Worm (Caenorhabditis elegans) whole organism, L4 larva: Measurements from ENCODE around the gene B0336.12.

ENCODE experiments used
- D1046.2 ChIP-seq: fragments of 200-800 bp; sonication (Bioruptor generic); IDR thresholded peaks from 2 replicates; pipeline ENCODE4 v1.3.6; 2022; ENCODE audit warnings: missing genetic modification characterization, missing compliant biosample characterization
- F10B5.3 ChIP-seq: sonication (generic microtip); optimal IDR thresholded peaks from 2 replicates; lab custom pipeline; 2016; ENCODE audit warnings: mild to moderate bottlenecking, missing genetic modification characterization, missing compliant biosample characterization
- F44E2.7 ChIP-seq: fragments of 200-800 bp; sonication (Bioruptor generic); IDR thresholded peaks from 2 replicates; pipeline ENCODE4 v2.1.2; 2022; ENCODE audit warnings: missing genetic modification characterization, missing compliant biosample characterization
- F49E8.2 ChIP-seq: sonication (generic microtip); optimal IDR thresholded peaks from 2 replicates; lab custom pipeline; 2016; ENCODE audit warnings: missing compliant biosample characterization, mild to moderate bottlenecking, missing genetic modification characterization, borderline replicate concordance
- R02D3.7 ChIP-seq: fragments of 150-350 bp; sonication (generic microtip); optimal IDR thresholded peaks from 3 replicates; lab custom pipeline; 2014; ENCODE audit warnings: missing biosample characterization, missing genetic modification characterization
- Y105C5A.15 ChIP-seq: fragments of 200-800 bp; sonication (Bioruptor generic); IDR thresholded peaks from 2 replicates; pipeline ENCODE4 v1.3.6; 2022; ENCODE audit warnings: missing genetic modification characterization, missing compliant biosample characterization
- Y75B8A.6 ChIP-seq: fragments of 200-800 bp; sonication (Bioruptor generic); IDR thresholded peaks from 2 replicates; pipeline ENCODE4 v1.3.6; 2022; ENCODE audit warnings: missing genetic modification reagents, missing genetic modification characterization, missing compliant biosample characterization
- ZK337.2 ChIP-seq: fragments of 200-800 bp; sonication (Bioruptor generic); IDR thresholded peaks from 2 replicates; pipeline ENCODE4 v1.3.6; 2022; ENCODE audit warnings: missing genetic modification reagents, missing genetic modification characterization, missing compliant biosample characterization
- aha-1 ChIP-seq: fragments of 150-350 bp; peaks from one replicate; lab custom pipeline; 2014; ENCODE audit warnings: missing biosample characterization, missing genetic modification characterization
- aly-2 ChIP-seq: sonication (generic microtip); optimal IDR thresholded peaks from 2 replicates; lab custom pipeline; 2018; ENCODE audit warnings: missing biosample characterization, missing genetic modification characterization
- attf-4 ChIP-seq: sonication (generic microtip); optimal IDR thresholded peaks from 3 replicates; lab custom pipeline; 2017; ENCODE audit warnings: missing biosample characterization, missing genetic modification characterization
- ceh-20 ChIP-seq: fragments of 200-800 bp; sonication (Bioruptor generic); IDR thresholded peaks from 2 replicates; pipeline ENCODE4 v1.3.6; 2022; ENCODE audit warnings: missing genetic modification reagents, missing genetic modification characterization, missing compliant biosample characterization
- ceh-28 ChIP-seq: fragments of 150-350 bp; optimal IDR thresholded peaks from 2 replicates; lab custom pipeline; 2014; ENCODE audit warnings: missing biosample characterization, missing genetic modification reagents, missing genetic modification characterization
- ceh-62 ChIP-seq: sonication (generic microtip); optimal IDR thresholded peaks from 2 replicates; lab custom pipeline; 2017; ENCODE audit warnings: missing biosample characterization, missing genetic modification characterization
- ces-1 ChIP-seq: fragments of 150-350 bp; sonication (generic microtip); optimal IDR thresholded peaks from 4 replicates; lab custom pipeline; 2014; ENCODE audit warnings: missing biosample characterization, missing genetic modification reagents, missing genetic modification characterization
- cey-2 ChIP-seq: sonication (generic microtip); optimal IDR thresholded peaks from 3 replicates; lab custom pipeline; 2017; ENCODE audit warnings: missing genetic modification characterization, mild to moderate bottlenecking, missing compliant biosample characterization, antibody characterized with exemption, borderline replicate concordance; ENCODE audit not compliant: insufficient read depth
- daf-12 ChIP-seq: fragments of 150-350 bp; optimal IDR thresholded peaks from 2 replicates; lab custom pipeline; 2014; ENCODE audit warnings: missing biosample characterization, missing genetic modification reagents, missing genetic modification characterization
- daf-16 ChIP-seq, 3 experiments: sonication (generic microtip); optimal IDR thresholded peaks; 2 replicates each; lab custom pipeline; 2016 to 2017; ENCODE audit warnings: missing genetic modification characterization in 3 of 3, missing genetic modification reagents in 3 of 3, mild to moderate bottlenecking in 2 of 3, missing compliant biosample characterization in 2 of 3, missing biosample characterization in 1 of 3, moderate library complexity in 1 of 3
- daf-8 ChIP-seq: fragments of 200-800 bp; sonication (Bioruptor generic); IDR thresholded peaks from 2 replicates; pipeline ENCODE4 v1.3.6; 2022; ENCODE audit warnings: missing genetic modification characterization, missing compliant biosample characterization
- fkh-10 ChIP-seq: fragments of 150-350 bp; optimal IDR thresholded peaks from 2 replicates; lab custom pipeline; 2014; ENCODE audit warnings: missing biosample characterization, missing genetic modification reagents, missing genetic modification characterization
- gei-8 ChIP-seq: fragments of 200-800 bp; sonication (Bioruptor generic); optimal IDR thresholded peaks from 2 replicates; lab custom pipeline; 2018; ENCODE audit warnings: mild to moderate bottlenecking, missing genetic modification characterization, missing compliant biosample characterization
- hif-1 ChIP-seq, 2 experiments: sonication (generic microtip); optimal IDR thresholded peaks; 2 replicates each; lab custom pipeline; 2016 to 2017; ENCODE audit warnings: missing compliant biosample characterization in 2 of 2, missing genetic modification characterization in 2 of 2, missing genetic modification reagents in 2 of 2, missing genotype in 2 of 2, mild to moderate bottlenecking in 1 of 2
- hlh-30 ChIP-seq: sonication (generic microtip); optimal IDR thresholded peaks from 2 replicates; lab custom pipeline; 2017; ENCODE audit warnings: antibody characterized with exemption, mild to moderate bottlenecking, missing genetic modification characterization, missing compliant biosample characterization; ENCODE audit not compliant: insufficient read depth
- hmg-1.1 ChIP-seq: fragments of 200-800 bp; sonication (Bioruptor generic); IDR thresholded peaks from 2 replicates; pipeline ENCODE4 v1.3.6; 2022; ENCODE audit warnings: missing genetic modification reagents, missing genetic modification characterization, missing compliant biosample characterization
- lin-1 ChIP-seq: fragments of 200-800 bp; sonication (Bioruptor generic); IDR thresholded peaks from 2 replicates; pipeline ENCODE4 v1.3.6; 2022; ENCODE audit warnings: missing genetic modification reagents, missing genetic modification characterization, missing compliant biosample characterization
- lin-13 ChIP-seq: fragments of 150-350 bp; optimal IDR thresholded peaks from 2 replicates; lab custom pipeline; 2014; ENCODE audit warnings: missing biosample characterization, missing genetic modification reagents, missing genetic modification characterization
- lin-15B ChIP-seq: fragments of 150-350 bp; sonication (generic microtip); optimal IDR thresholded peaks from 3 replicates; lab custom pipeline; 2014; ENCODE audit warnings: missing biosample characterization, missing genetic modification characterization
- lin-38 ChIP-seq: fragments of 200-800 bp; sonication (Bioruptor generic); IDR thresholded peaks from 2 replicates; pipeline ENCODE4 v1.3.6; 2022; ENCODE audit warnings: missing genetic modification reagents, missing genetic modification characterization, missing compliant biosample characterization
- lsy-2 ChIP-seq, 2 experiments: fragments of 150-350 bp in 1 of 2; sonication (generic microtip) in 1 of 2; optimal IDR thresholded peaks; 2 replicates each; lab custom pipeline; 2014 to 2017; ENCODE audit warnings: missing biosample characterization in 2 of 2, missing genetic modification characterization in 2 of 2
- madf-9 ChIP-seq: fragments of 200-800 bp; sonication (Bioruptor generic); conservative IDR thresholded peaks from 2 replicates; pipeline ENCODE4 v1.3.6; 2022; ENCODE audit warnings: missing genetic modification reagents, missing genetic modification characterization, missing compliant biosample characterization
- mdl-1 ChIP-seq, 2 experiments: fragments of 150-350 bp in 1 of 2; sonication (generic microtip) in 1 of 2; optimal IDR thresholded peaks; 2 replicates each; lab custom pipeline; 2014 to 2017; ENCODE audit warnings: missing biosample characterization in 2 of 2, missing genetic modification characterization in 2 of 2
- mdt-29 ChIP-seq: fragments of 200-800 bp; sonication (Bioruptor generic); IDR thresholded peaks from 2 replicates; pipeline ENCODE4 v1.3.6; 2022; ENCODE audit warnings: missing genetic modification reagents, missing genetic modification characterization, missing compliant biosample characterization
- mep-1 ChIP-seq: fragments of 150-350 bp; sonication (generic microtip); optimal IDR thresholded peaks from 3 replicates; lab custom pipeline; 2014; ENCODE audit warnings: missing biosample characterization, missing genetic modification characterization
- mxl-2 ChIP-seq: fragments of 200-800 bp; sonication (Bioruptor generic); conservative IDR thresholded peaks from 2 replicates; pipeline ENCODE4 v1.3.6; 2022; ENCODE audit warnings: missing genetic modification reagents, missing genetic modification characterization, missing compliant biosample characterization
- mxl-3 ChIP-seq: fragments of 200-800 bp; sonication (Bioruptor generic); optimal IDR thresholded peaks from 2 replicates; lab custom pipeline; 2018; ENCODE audit warnings: mild to moderate bottlenecking, missing genetic modification characterization, missing compliant biosample characterization
- nhr-11 ChIP-seq: fragments of 150-350 bp; optimal IDR thresholded peaks from 2 replicates; lab custom pipeline; 2014; ENCODE audit warnings: missing biosample characterization, missing genetic modification characterization
- nhr-41 ChIP-seq: fragments of 200-800 bp; sonication (Bioruptor generic); IDR thresholded peaks from 2 replicates; pipeline ENCODE4 v1.3.6; 2022; ENCODE audit warnings: missing genetic modification reagents, missing genetic modification characterization, missing compliant biosample characterization
- nhr-76 ChIP-seq: fragments of 150-350 bp; optimal IDR thresholded peaks from 2 replicates; lab custom pipeline; 2014; ENCODE audit warnings: missing biosample characterization, missing genetic modification characterization
- php-3 ChIP-seq: fragments of 200-800 bp; sonication (Bioruptor generic); IDR thresholded peaks from 2 replicates; pipeline ENCODE4 v1.3.6; 2022; ENCODE audit warnings: missing genetic modification reagents, missing genetic modification characterization, missing compliant biosample characterization
- pqm-1 ChIP-seq: sonication (generic microtip); optimal IDR thresholded peaks from 2 replicates; lab custom pipeline; 2017; ENCODE audit warnings: missing biosample characterization, missing genetic modification characterization
- set-16 ChIP-seq: fragments of 200-800 bp; sonication (Bioruptor generic); IDR thresholded peaks from 2 replicates; pipeline ENCODE4 v1.3.6; 2022; ENCODE audit warnings: missing genetic modification reagents, missing genetic modification characterization, missing compliant biosample characterization
- spr-1 ChIP-seq: sonication (generic microtip); optimal IDR thresholded peaks from 2 replicates; lab custom pipeline; 2016; ENCODE audit warnings: mild to moderate bottlenecking, missing genetic modification characterization, missing compliant biosample characterization
- spr-3 ChIP-seq: fragments of 200-800 bp; sonication (Bioruptor generic); optimal IDR thresholded peaks from 2 replicates; lab custom pipeline; 2018; ENCODE audit warnings: mild to moderate bottlenecking, missing genetic modification characterization, missing compliant biosample characterization
- unc-62 ChIP-seq, 3 experiments: fragments of 150-350 bp in 1 of 3; sonication (generic microtip); optimal IDR thresholded peaks in 2 of 3; peaks in 1 of 3; 1 replicate in 1 of 3; 2 replicates in 2 of 3; lab custom pipeline; 2014 to 2017; ENCODE audit warnings: missing biosample characterization in 3 of 3, missing genetic modification characterization in 3 of 3, missing genetic modification reagents in 3 of 3, missing genotype in 1 of 3
- zfp-2 ChIP-seq: sonication (generic microtip); optimal IDR thresholded peaks from 2 replicates; lab custom pipeline; 2016; ENCODE audit warnings: mild to moderate bottlenecking, missing genetic modification characterization, missing compliant biosample characterization
- zip-11 ChIP-seq: fragments of 200-800 bp; sonication (Bioruptor generic); IDR thresholded peaks from 2 replicates; pipeline ENCODE4 v1.3.6; 2022; ENCODE audit warnings: missing genetic modification characterization, missing compliant biosample characterization

B0336.12 gene

ce11 chrIII:5714230-5714983, 4.5 kb upstream of the B0336.12 start, which contains the start of gene arf-1 (continued):
- no peak for TF ChIP-seq Y105C5A.15
- no peak for TF ChIP-seq mep-1 (tag; lab: Kevin White, UChicago)
- TF ChIP-seq ceh-28 (tag; lab: Kevin White, UChicago), result no peak
- no peak for TF ChIP-seq lin-1 (GFP tag; lab: Robert Waterston, UW)
- TF ChIP-seq zip-11 (GFP tag; lab: Robert Waterston, UW), result no peak
- TF ChIP-seq aly-2, result no peak
- TF ChIP-seq mxl-3 (GFP tag; lab: Kevin White, UChicago), result no peak
- no peak for TF ChIP-seq daf-8
- TF ChIP-seq nhr-11, result no peak
- TF ChIP-seq F44E2.7 (GFP tag; lab: Robert Waterston, UW), result no peak
- TF ChIP-seq F49E8.2 (tag; lab: Kevin White, UChicago), result no peak
- no peak for TF ChIP-seq madf-9 (GFP tag; lab: Robert Waterston, UW)
- TF ChIP-seq hlh-30 (tag; lab: Kevin White, UChicago), result peak; percentile 51
- no peak for TF ChIP-seq fkh-10 (GFP tag; lab: Kevin White, UChicago)
- no peak for TF ChIP-seq ZK337.2 (GFP tag; lab: Robert Waterston, UW)
- no peak for TF ChIP-seq zfp-2 (tag; lab: Kevin White, UChicago)
- TF ChIP-seq mxl-2 (GFP tag; lab: Robert Waterston, UW), result no peak
- TF ChIP-seq lin-38 (GFP tag; lab: Robert Waterston, UW), result peak; percentile 23; the same call in 1 of the 2 replicates
- peak; percentile 76 for TF ChIP-seq php-3 (GFP tag; lab: Robert Waterston, UW)
- TF ChIP-seq ces-1 (GFP tag; lab: Kevin White, UChicago), result no peak
- no peak for TF ChIP-seq mdl-1 (tag; optimal IDR thresholded peaks at IDR 0.05; lab: Kevin White, UChicago)
- TF ChIP-seq lin-13, result no peak
- no peak for TF ChIP-seq daf-16 (GFP tag; optimal IDR thresholded peaks at IDR 0.05; lab: Kevin White, UChicago)
- TF ChIP-seq daf-16 (tag; optimal IDR thresholded peaks at IDR 0.05; lab: Kevin White, UChicago), result no peak
- no peak for TF ChIP-seq lsy-2 (tag; optimal IDR thresholded peaks at IDR 0.05; lab: Kevin White, UChicago)
- peak in 1 of 2 experiments; percentile 21 for TF ChIP-seq unc-62 (GFP tag; optimal IDR thresholded peaks at IDR 0.05 in 1 of 2; lab: Kevin White, UChicago)
- TF ChIP-seq unc-62 (tag; optimal IDR thresholded peaks at IDR 0.05; lab: Kevin White, UChicago), result no peak
- no peak for TF ChIP-seq set-16
- TF ChIP-seq spr-1, result no peak
- TF ChIP-seq cey-2, result no peak
- no peak for TF ChIP-seq R02D3.7 (tag; lab: Kevin White, UChicago)
- TF ChIP-seq nhr-76 (tag; lab: Kevin White, UChicago), result no peak
- no peak for TF ChIP-seq gei-8 (GFP tag; lab: Kevin White, UChicago)
- no peak for TF ChIP-seq pqm-1
- TF ChIP-seq ceh-20, result no peak
- no peak for TF ChIP-seq F10B5.3 (tag; lab: Kevin White, UChicago)
- no peak for TF ChIP-seq nhr-41

- TF ChIP-seq spr-3, result no peak
- no peak for TF ChIP-seq hmg-1.1 (GFP tag; lab: Robert Waterston, UW)
- peak; percentile 65 for TF ChIP-seq set-16
- TF ChIP-seq unc-62 (GFP tag; optimal IDR thresholded peaks at IDR 0.05 in 1 of 2; lab: Kevin White, UChicago), result peak in 1 of 2 experiments; percentile 32
- TF ChIP-seq unc-62 (tag; optimal IDR thresholded peaks at IDR 0.05; lab: Kevin White, UChicago), result no peak
- no peak for TF ChIP-seq ceh-62 (tag; lab: Kevin White, UChicago)
- no peak for TF ChIP-seq mxl-3 (GFP tag; lab: Kevin White, UChicago)
- TF ChIP-seq D1046.2 (GFP tag; lab: Robert Waterston, UW), result 0 out of 2 replicates have a peak, but pooled peaks have one; percentile 25
- TF ChIP-seq attf-4 (tag; lab: Kevin White, UChicago), result no peak
- no peak for TF ChIP-seq mdt-29
- no peak for TF ChIP-seq php-3 (GFP tag; lab: Robert Waterston, UW)
- TF ChIP-seq Y75B8A.6 (GFP tag; lab: Robert Waterston, UW), result no peak
- TF ChIP-seq aha-1, result peak; percentile 93
- TF ChIP-seq daf-12 (tag; lab: Kevin White, UChicago), result no peak
- TF ChIP-seq ceh-20, result no peak
- TF ChIP-seq lin-15B (tag; lab: Kevin White, UChicago), result no peak
- TF ChIP-seq hif-1 (tag; optimal IDR thresholded peaks at IDR 0.05; lab: Kevin White, UChicago), result no peak
- TF ChIP-seq, all 104 proteins: peak for 4
These were observed 2.1 kb upstream of the B0336.12 start for ce11 chrIII:5711881-5712643.
